Worm (Caenorhabditis elegans) whole organism, late embryonic: ENCODE measurements around the gene lea-1.

Experiments
- C08G9.2 ChIP-seq: sonication (generic microtip); optimal IDR thresholded peaks from 2 replicates; lab custom pipeline; 2016; ENCODE audit warnings: mild to moderate bottlenecking, missing genetic modification characterization, moderate library complexity, missing compliant biosample characterization
- F13H6.1 ChIP-seq: sonication (generic microtip); optimal IDR thresholded peaks from 2 replicates; lab custom pipeline; 2016; ENCODE audit warnings: missing genetic modification characterization, missing compliant biosample characterization
- ceh-18 ChIP-seq: sonication (generic microtip); optimal IDR thresholded peaks from 2 replicates; lab custom pipeline; 2016; ENCODE audit warnings: missing genetic modification characterization, missing compliant biosample characterization
- ceh-19 ChIP-seq: fragments of 200-800 bp; sonication (Bioruptor generic); optimal IDR thresholded peaks from 2 replicates; lab custom pipeline; 2018; ENCODE audit warnings: mild to moderate bottlenecking, missing genetic modification characterization, missing compliant biosample characterization
- ceh-24 ChIP-seq: sonication (generic microtip); optimal IDR thresholded peaks from 2 replicates; lab custom pipeline; 2016; ENCODE audit warnings: mild to moderate bottlenecking, missing genetic modification characterization, missing compliant biosample characterization
- ceh-30 ChIP-seq: fragments of 150-350 bp; optimal IDR thresholded peaks from 2 replicates; lab custom pipeline; 2014; ENCODE audit warnings: missing biosample characterization, missing genetic modification characterization
- ceh-34 ChIP-seq: sonication (generic microtip); optimal IDR thresholded peaks from 2 replicates; lab custom pipeline; 2016; ENCODE audit warnings: mild to moderate bottlenecking, missing genetic modification characterization, missing compliant biosample characterization
- ceh-45 ChIP-seq: fragments of 200-800 bp; sonication (Bioruptor generic); IDR thresholded peaks from 2 replicates; pipeline ENCODE4 v1.3.6; 2022; ENCODE audit warnings: missing genetic modification reagents, missing genetic modification characterization, missing compliant biosample characterization
- ceh-48 ChIP-seq: sonication (generic microtip); optimal IDR thresholded peaks from 2 replicates; lab custom pipeline; 2016; ENCODE audit warnings: missing genetic modification characterization, inconsistent platforms, missing compliant biosample characterization
- ceh-6 ChIP-seq: fragments of 200-800 bp; sonication (Bioruptor generic); optimal IDR thresholded peaks from 2 replicates; lab custom pipeline; 2018; ENCODE audit warnings: mild to moderate bottlenecking, missing genetic modification characterization, missing compliant biosample characterization
- dmd-4 ChIP-seq: sonication (generic microtip); optimal IDR thresholded peaks from 2 replicates; lab custom pipeline; 2016; ENCODE audit warnings: borderline replicate concordance, missing genetic modification characterization, missing compliant biosample characterization
- elt-4 ChIP-seq: sonication (generic microtip); optimal IDR thresholded peaks from 2 replicates; lab custom pipeline; 2016; ENCODE audit warnings: missing genetic modification characterization, missing compliant biosample characterization
- ets-4 ChIP-seq: sonication (generic microtip); optimal IDR thresholded peaks from 2 replicates; lab custom pipeline; 2016; ENCODE audit warnings: missing genetic modification characterization, missing compliant biosample characterization
- eyg-1 ChIP-seq: sonication (generic microtip); optimal IDR thresholded peaks from 2 replicates; lab custom pipeline; 2016; ENCODE audit warnings: missing genotype, missing genetic modification characterization, missing compliant biosample characterization
- fax-1 ChIP-seq: sonication (generic microtip); optimal IDR thresholded peaks from 2 replicates; lab custom pipeline; 2016; ENCODE audit warnings: missing genotype, missing genetic modification characterization, missing compliant biosample characterization
- fkh-10 ChIP-seq: fragments of 150-350 bp; optimal IDR thresholded peaks from 2 replicates; lab custom pipeline; 2014; ENCODE audit warnings: missing biosample characterization, missing genetic modification reagents, missing genetic modification characterization
- hlh-13 ChIP-seq: fragments of 200-800 bp; sonication (Bioruptor generic); optimal IDR thresholded peaks from 2 replicates; lab custom pipeline; 2018; ENCODE audit warnings: mild to moderate bottlenecking, missing genetic modification characterization, missing compliant biosample characterization
- hlh-6 ChIP-seq: sonication (generic microtip); optimal IDR thresholded peaks from 2 replicates; lab custom pipeline; 2016; ENCODE audit warnings: missing genotype, missing genetic modification characterization, missing compliant biosample characterization
- hlh-8 ChIP-seq: sonication (generic microtip); optimal IDR thresholded peaks from 2 replicates; lab custom pipeline; 2016; ENCODE audit warnings: missing genotype, missing genetic modification characterization, missing compliant biosample characterization
- lim-6 ChIP-seq: sonication (generic microtip); optimal IDR thresholded peaks from 2 replicates; lab custom pipeline; 2016; ENCODE audit warnings: missing genetic modification characterization, missing compliant biosample characterization
- lin-11 ChIP-seq: fragments of 200-800 bp; sonication (Bioruptor generic); optimal IDR thresholded peaks from 2 replicates; lab custom pipeline; 2018; ENCODE audit warnings: mild to moderate bottlenecking, missing genetic modification characterization, missing compliant biosample characterization
- npax-4 ChIP-seq: sonication (generic microtip); optimal IDR thresholded peaks from 2 replicates; lab custom pipeline; 2016; ENCODE audit warnings: missing genetic modification characterization, missing compliant biosample characterization
- pax-1 ChIP-seq: fragments of 150-350 bp; optimal IDR thresholded peaks from 2 replicates; lab custom pipeline; 2014; ENCODE audit warnings: missing biosample characterization, missing genetic modification characterization
- pha-4 ChIP-seq: fragments of 150-350 bp; optimal IDR thresholded peaks from 2 replicates; lab custom pipeline; 2018; ENCODE audit warnings: missing biosample characterization, missing genetic modification reagents, missing genetic modification characterization
- pqm-1 ChIP-seq: sonication (generic microtip); optimal IDR thresholded peaks from 2 replicates; lab custom pipeline; 2016; ENCODE audit warnings: missing genetic modification characterization, missing compliant biosample characterization
- pros-1 ChIP-seq: fragments of 150-350 bp; optimal IDR thresholded peaks from 2 replicates; lab custom pipeline; 2014; ENCODE audit warnings: missing biosample characterization, missing genetic modification reagents, missing genetic modification characterization
- ref-2 ChIP-seq: sonication (generic microtip); optimal IDR thresholded peaks from 2 replicates; lab custom pipeline; 2016; ENCODE audit warnings: missing genetic modification characterization, missing compliant biosample characterization
- syd-9 ChIP-seq: sonication (generic microtip); optimal IDR thresholded peaks from 2 replicates; lab custom pipeline; 2016; ENCODE audit warnings: mild to moderate bottlenecking, missing genetic modification characterization, moderate library complexity, missing compliant biosample characterization
- tbx-7 ChIP-seq: sonication (generic microtip); optimal IDR thresholded peaks from 2 replicates; lab custom pipeline; 2016; ENCODE audit warnings: missing genotype, missing genetic modification characterization, missing compliant biosample characterization
- unc-42 ChIP-seq: sonication (generic microtip); optimal IDR thresholded peaks from 2 replicates; lab custom pipeline; 2016; ENCODE audit warnings: missing genotype, missing genetic modification characterization, missing compliant biosample characterization
- unc-55 ChIP-seq: sonication (generic microtip); optimal IDR thresholded peaks from 2 replicates; lab custom pipeline; 2017; ENCODE audit warnings: missing biosample characterization, missing genetic modification reagents, missing genetic modification characterization
- ztf-16 ChIP-seq: sonication (generic microtip); optimal IDR thresholded peaks from 2 replicates; lab custom pipeline; 2017; ENCODE audit warnings: missing genetic modification characterization, missing compliant biosample characterization

The lea-1 gene

DNA sequence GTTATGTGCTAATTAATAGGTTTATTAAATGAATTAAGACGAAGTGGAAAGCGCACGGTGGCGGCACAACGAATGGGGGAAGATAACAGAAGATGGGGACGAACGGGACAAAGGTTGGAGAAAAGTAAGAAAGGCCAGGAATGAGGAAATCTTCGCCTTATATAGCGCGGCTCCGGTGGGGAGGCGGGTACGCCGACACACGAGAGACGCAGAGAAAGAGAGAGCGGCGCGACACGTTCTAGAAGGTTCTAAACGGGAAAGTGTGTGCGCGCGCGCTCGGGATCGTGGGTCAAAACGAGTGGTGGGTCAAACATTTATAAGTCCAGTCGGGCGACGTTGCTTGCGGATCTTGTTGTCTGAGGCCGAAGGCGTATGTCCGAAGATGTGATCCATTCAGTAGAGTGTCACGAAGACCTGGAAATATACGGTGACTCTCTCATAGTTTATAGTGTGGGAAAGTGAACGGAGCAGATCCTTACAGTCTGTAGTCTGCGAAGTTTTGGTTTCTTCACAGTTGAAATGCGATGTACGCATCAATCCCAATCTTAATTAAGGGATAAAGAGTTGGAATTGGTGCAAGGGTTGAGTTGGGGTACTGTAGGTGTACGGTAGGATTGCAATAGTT is 37.6 kb downstream of the lea-1 start:
- TF ChIP-seq ceh-45 (GFP tag; lab: Robert Waterston, UW): 0 out of 2 replicates have a peak, but pooled peaks have one; percentile 33

ce11 chrV:10051855-10052254 is 40.1 kb downstream of the lea-1 start, which contains the start of gene str-118:
Gene str-118 (plus strand): TSS chrV:10052155.
- no peak for TF ChIP-seq pha-4
- no peak for TF ChIP-seq npax-4 (tag; lab: Kevin White, UChicago)
- TF ChIP-seq ets-4 (tag; lab: Kevin White, UChicago): no peak
- no peak for TF ChIP-seq ceh-34 (tag; lab: Kevin White, UChicago)
- no peak for TF ChIP-seq C08G9.2
- no peak for TF ChIP-seq F13H6.1 (tag; lab: Kevin White, UChicago)
- TF ChIP-seq ztf-16 (tag; lab: Kevin White, UChicago): no peak
- no peak for TF ChIP-seq fax-1 (tag; lab: Kevin White, UChicago)
- no peak for TF ChIP-seq ceh-6 (GFP tag; lab: Kevin White, UChicago)
- TF ChIP-seq hlh-8: no peak
- TF ChIP-seq ref-2 (tag; lab: Kevin White, UChicago): no peak
- no peak for TF ChIP-seq ceh-18 (tag; lab: Kevin White, UChicago)
- TF ChIP-seq pqm-1 (tag; lab: Kevin White, UChicago): no peak
- no peak for TF ChIP-seq ceh-45 (GFP tag; lab: Robert Waterston, UW)
- TF ChIP-seq lin-11 (tag; lab: Kevin White, UChicago): no peak
- TF ChIP-seq tbx-7: no peak
- no peak for TF ChIP-seq elt-4
- TF ChIP-seq lim-6 (tag; lab: Kevin White, UChicago): no peak

DNA sequence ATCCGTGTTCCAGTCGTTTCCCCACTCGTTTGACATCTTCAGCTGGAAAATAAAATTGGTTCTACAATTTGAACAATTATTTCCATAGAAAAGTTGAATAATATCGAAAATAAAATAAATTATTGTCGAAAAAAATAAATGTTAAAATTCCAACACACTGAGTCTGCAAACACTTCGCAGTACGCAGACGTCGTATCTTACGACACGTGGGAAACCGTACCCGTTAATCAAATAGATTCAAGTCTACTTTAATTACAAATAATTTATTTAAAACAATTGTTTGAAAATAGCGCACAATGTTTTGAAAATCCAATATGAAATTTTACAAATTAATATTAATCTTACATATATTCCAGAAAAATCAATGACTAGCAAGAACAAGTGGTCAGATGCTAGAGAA is 43.1 kb downstream of the lea-1 start, which contains the start of gene yif-1:
yif-1 (minus strand) TSS at position 42 of the 400 bp plus-strand sequence.
- TF ChIP-seq ceh-6 (GFP tag; lab: Kevin White, UChicago): no peak
- TF ChIP-seq ceh-30 (tag; lab: Kevin White, UChicago): peak; percentile 36
- TF ChIP-seq unc-42 (tag; lab: Kevin White, UChicago): peak; percentile 70

ce11 chrV:10058748-10059147 is 47.0 kb downstream of the lea-1 start:
- no peak for TF ChIP-seq ets-4 (tag; lab: Kevin White, UChicago)
- no peak for TF ChIP-seq unc-55 (GFP tag; lab: Kevin White, UChicago)

- TF ChIP-seq elt-4: no peak
- TF ChIP-seq lin-11 (tag; lab: Kevin White, UChicago): no peak
- no peak for TF ChIP-seq fkh-10 (GFP tag; lab: Kevin White, UChicago)
- no peak for TF ChIP-seq C08G9.2
- TF ChIP-seq hlh-6 (tag; lab: Kevin White, UChicago): no peak
- TF ChIP-seq ceh-24: no peak
- TF ChIP-seq ceh-18 (tag; lab: Kevin White, UChicago): no peak
- no peak for TF ChIP-seq ceh-30 (tag; lab: Kevin White, UChicago)
- no peak for TF ChIP-seq hlh-13 (GFP tag; lab: Kevin White, UChicago)
- TF ChIP-seq dmd-4 (tag; lab: Kevin White, UChicago): no peak
- TF ChIP-seq syd-9 (tag; lab: Kevin White, UChicago): no peak
- TF ChIP-seq ceh-48 (tag; lab: Kevin White, UChicago): no peak
- no peak for TF ChIP-seq unc-42 (tag; lab: Kevin White, UChicago)
- no peak for TF ChIP-seq pros-1 (tag; lab: Kevin White, UChicago)
- TF ChIP-seq tbx-7: no peak
- no peak for TF ChIP-seq F13H6.1 (tag; lab: Kevin White, UChicago)
- no peak for TF ChIP-seq ceh-19 (GFP tag; lab: Kevin White, UChicago)
- no peak for TF ChIP-seq pax-1 (tag; lab: Kevin White, UChicago)
- no peak for TF ChIP-seq eyg-1 (tag; lab: Kevin White, UChicago)
- TF ChIP-seq, all 69 proteins: peak for 0
These were observed 48.3 kb downstream of the lea-1 start for ce11 chrV:10060039-10060438.
